Worm (Caenorhabditis elegans): Measurements from ENCODE around the gene C05D9.7.

DNA sequence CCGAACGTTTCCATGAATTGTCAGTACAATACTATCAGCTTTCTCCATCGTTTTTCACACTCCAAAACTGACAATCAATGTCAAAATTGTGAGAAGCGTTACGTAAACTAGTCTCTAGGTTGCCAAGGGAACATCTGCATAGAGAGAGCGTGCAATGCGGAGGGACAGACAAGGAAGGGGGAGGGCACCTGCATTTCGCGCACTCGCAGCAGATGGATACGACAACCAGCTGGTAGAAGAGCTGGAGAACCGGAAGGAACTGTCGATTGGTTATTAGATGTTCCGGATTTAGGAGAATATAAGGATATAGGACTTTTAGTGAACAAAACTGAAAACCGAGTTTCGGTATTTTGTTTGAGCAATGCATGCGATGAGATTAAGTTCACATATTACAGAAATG lies 50.2 kb downstream of the C05D9.7 start, which contains the start of gene mksr-1:
- TF ChIP-seq skn-1 (tag; optimal IDR thresholded peaks at IDR 0.05) (no peak), elt-2 (tag; optimal IDR thresholded peaks at IDR 0.05) (no peak), nhr-12 (tag; optimal IDR thresholded peaks at IDR 0.05) (no peak), aly-2 (tag; optimal IDR thresholded peaks at IDR 0.05) (no peak), nhr-77 (tag; optimal IDR thresholded peaks at IDR 0.05) (no peak), pha-4 (tag; optimal IDR thresholded peaks at IDR 0.05) (no peak), mdl-1 (tag; optimal IDR thresholded peaks at IDR 0.05) (no peak), mml-1 (tag; optimal IDR thresholded peaks at IDR 0.05) (no peak), snpc-4 (tag; optimal IDR thresholded peaks at IDR 0.05) (no peak), ceh-9 (tag; optimal IDR thresholded peaks at IDR 0.05) (no peak), lin-39 (tag; optimal IDR thresholded peaks at IDR 0.05) (no peak)
